In genomic region chr2L:18312309-18312708, dm6 we compare ENCODE assay signal across 4 fruit fly cellular contexts.
A peak's percentile ranks its signal among the peaks of the same experiment; 100 is the strongest.
TF ChIP-seq lines count a peak whose summit lies in the region.

No protein-coding gene starts in this region.

- no peak for TF ChIP-seq CTCF in whole organism, embryonic (GFP tag; optimal IDR thresholded peaks at IDR 0.05; lab: Kevin White, UChicago)

TF ChIP-seq in whole organism, embryonic, 481 proteins besides CTCF, POLR2A, EP300 and RAD21 (continues in another document):
- TF ChIP-seq ac (GFP tag; optimal IDR thresholded peaks at IDR 0.05; lab: Kevin White, UChicago) = no peak
- TF ChIP-seq cato (GFP tag; optimal IDR thresholded peaks at IDR 0.05; lab: Kevin White, UChicago; ENCODE audit: borderline replicate concordance) = peak; percentile 39
- no peak for TF ChIP-seq Gsc (GFP tag; IDR thresholded peaks at IDR 0.05; lab: Robert Waterston, UW)
- peak; percentile 41 for TF ChIP-seq D19A (tag; optimal IDR thresholded peaks at IDR 0.05; lab: Kevin White, UChicago)
- peak; percentile 44 for TF ChIP-seq tin (GFP tag; optimal IDR thresholded peaks at IDR 0.05; lab: Kevin White, UChicago)
- TF ChIP-seq cg (GFP tag; optimal IDR thresholded peaks at IDR 0.05; lab: Kevin White, UChicago) = no peak
- TF ChIP-seq twi (tag; optimal IDR thresholded peaks at IDR 0.05; lab: Kevin White, UChicago) = peak; percentile 21
- TF ChIP-seq dmrt11E (tag; optimal IDR thresholded peaks at IDR 0.05; lab: Kevin White, UChicago) = peak; percentile 84
- peak; percentile 32 for TF ChIP-seq CG6254 (GFP tag; optimal IDR thresholded peaks at IDR 0.05; lab: Kevin White, UChicago)
- peak; percentile 22 for TF ChIP-seq NC2α (GFP tag; optimal IDR thresholded peaks at IDR 0.05; lab: Kevin White, UChicago)
- TF ChIP-seq seq (GFP tag; IDR thresholded peaks at IDR 0.05; lab: Robert Waterston, UW) = no peak
- peak; percentile 70 for TF ChIP-seq CoRest (tag; optimal IDR thresholded peaks at IDR 0.05; lab: Kevin White, UChicago)
- TF ChIP-seq CG4424 (GFP tag; optimal IDR thresholded peaks at IDR 0.05; lab: Kevin White, UChicago) = peak; percentile 64
- TF ChIP-seq CG8478 (optimal IDR thresholded peaks at IDR 0.05; lab: Kevin White, UChicago) = no peak
- no peak for TF ChIP-seq Sin3A (optimal IDR thresholded peaks at IDR 0.05; lab: Kevin White, UChicago)
- no peak for TF ChIP-seq CG6654 (GFP tag; optimal IDR thresholded peaks at IDR 0.05; lab: Kevin White, UChicago)
- peak; percentile 54 for TF ChIP-seq tap (tag; optimal IDR thresholded peaks at IDR 0.05; lab: Kevin White, UChicago)
- TF ChIP-seq CG13424 (tag; optimal IDR thresholded peaks at IDR 0.05; lab: Kevin White, UChicago) = peak; percentile 49
- peak; percentile 81 for TF ChIP-seq CG2712 (tag; optimal IDR thresholded peaks at IDR 0.05; lab: Kevin White, UChicago)
- TF ChIP-seq Sox102F (GFP tag; optimal IDR thresholded peaks at IDR 0.05; lab: Kevin White, UChicago) = peak; percentile 70
- TF ChIP-seq Hr3 (GFP tag; optimal IDR thresholded peaks at IDR 0.05; lab: Kevin White, UChicago) = peak; percentile 20
- TF ChIP-seq CG7928 (GFP tag; optimal IDR thresholded peaks at IDR 0.05; lab: Kevin White, UChicago) = no peak
- peak; percentile 62 for TF ChIP-seq CG2678 (tag; optimal IDR thresholded peaks at IDR 0.05; lab: Kevin White, UChicago)

TF ChIP-seq in whole organism, prepupa, 60 proteins besides CTCF, POLR2A, EP300 and RAD21 (continues in another document):
- peak; percentile 84 for TF ChIP-seq CG34406 (GFP tag; optimal IDR thresholded peaks at IDR 0.05; lab: Kevin White, UChicago)
- TF ChIP-seq CG1621 (tag; optimal IDR thresholded peaks at IDR 0.05; lab: Kevin White, UChicago) = peak; percentile 75
- peak; percentile 67 for TF ChIP-seq CG16779 (tag; optimal IDR thresholded peaks at IDR 0.05; lab: Kevin White, UChicago)
- TF ChIP-seq Sox102F (GFP tag; optimal IDR thresholded peaks at IDR 0.05; lab: Kevin White, UChicago) = peak; percentile 92
- TF ChIP-seq Hr39 (GFP tag; optimal IDR thresholded peaks at IDR 0.05; lab: Kevin White, UChicago) = peak; percentile 93
- peak; percentile 92 for TF ChIP-seq Ets96B (tag; optimal IDR thresholded peaks at IDR 0.05; lab: Kevin White, UChicago)
- peak; percentile 89 for TF ChIP-seq CG6792 (GFP tag; optimal IDR thresholded peaks at IDR 0.05; lab: Kevin White, UChicago)
- TF ChIP-seq Eip93F (GFP tag; optimal IDR thresholded peaks at IDR 0.05; lab: Kevin White, UChicago) = peak; percentile 39
- peak; percentile 88 for TF ChIP-seq pdm3 (GFP tag; optimal IDR thresholded peaks at IDR 0.05; lab: Kevin White, UChicago)
- peak; percentile 75 for TF ChIP-seq CG6163 (GFP tag; IDR thresholded peaks at IDR 0.05; lab: Robert Waterston, UW)
- TF ChIP-seq Lpt (GFP tag; optimal IDR thresholded peaks at IDR 0.05; lab: Kevin White, UChicago) = peak; percentile 33
- peak; percentile 75 for TF ChIP-seq CG8119 (GFP tag; IDR thresholded peaks at IDR 0.05; lab: Robert Waterston, UW)
- TF ChIP-seq Eip78C (GFP tag; lab: Kevin White, UChicago) = peak; percentile 97
- peak; percentile 81 for TF ChIP-seq CG32006 (GFP tag; optimal IDR thresholded peaks at IDR 0.05; lab: Kevin White, UChicago)
- TF ChIP-seq CG11294 (GFP tag; IDR thresholded peaks at IDR 0.05; lab: Robert Waterston, UW) = no peak
- TF ChIP-seq Ets21C (GFP tag; optimal IDR thresholded peaks at IDR 0.05; lab: Kevin White, UChicago) = peak; percentile 90
- peak; percentile 78 for TF ChIP-seq CG4318 (GFP tag; optimal IDR thresholded peaks at IDR 0.05; lab: Kevin White, UChicago)
- peak; percentile 67 for TF ChIP-seq CG6276 (GFP tag; optimal IDR thresholded peaks at IDR 0.05; lab: Kevin White, UChicago)
- TF ChIP-seq CG6854 (GFP tag; optimal IDR thresholded peaks at IDR 0.05; lab: Kevin White, UChicago) = peak; percentile 84
- TF ChIP-seq vri (GFP tag; optimal IDR thresholded peaks at IDR 0.05; lab: Kevin White, UChicago) = peak; percentile 88
- TF ChIP-seq fkh (GFP tag; optimal IDR thresholded peaks at IDR 0.05; lab: Kevin White, UChicago) = no peak
- TF ChIP-seq spab (GFP tag; optimal IDR thresholded peaks at IDR 0.05; lab: Kevin White, UChicago) = peak; percentile 89
- TF ChIP-seq net (GFP tag; optimal IDR thresholded peaks at IDR 0.05; lab: Kevin White, UChicago) = peak; percentile 81
- TF ChIP-seq dsx (GFP tag; optimal IDR thresholded peaks at IDR 0.05; lab: Kevin White, UChicago; ENCODE audit: poor library complexity, severe bottlenecking) = peak; percentile 78

TF ChIP-seq in whole organism, pupa, 21 proteins besides CTCF, POLR2A, EP300 and RAD21:
- TF ChIP-seq CG8301 (tag; optimal IDR thresholded peaks at IDR 0.05; lab: Kevin White, UChicago) = peak; percentile 80
- peak; percentile 51 for TF ChIP-seq CG13204 (GFP tag; optimal IDR thresholded peaks at IDR 0.05; lab: Kevin White, UChicago)
- TF ChIP-seq rn (GFP tag; IDR thresholded peaks at IDR 0.05; lab: Robert Waterston, UW) = peak; percentile 30; the same call in 1 of the 2 replicates
- peak; percentile 72 for TF ChIP-seq D1 (tag; optimal IDR thresholded peaks at IDR 0.05; lab: Kevin White, UChicago)
- no peak for TF ChIP-seq CG10348 (GFP tag; IDR thresholded peaks at IDR 0.05; lab: Robert Waterston, UW)
- TF ChIP-seq Ets98B (GFP tag; IDR thresholded peaks at IDR 0.05; lab: Robert Waterston, UW) = no peak
- TF ChIP-seq CG9948 (tag; optimal IDR thresholded peaks at IDR 0.05; lab: Kevin White, UChicago) = peak; percentile 96
- peak; percentile 91 for TF ChIP-seq CG15710 (tag; optimal IDR thresholded peaks at IDR 0.05; lab: Kevin White, UChicago)
- peak; percentile 73 for TF ChIP-seq gl (tag; optimal IDR thresholded peaks at IDR 0.05; lab: Kevin White, UChicago)
- peak; percentile 41; the same call in 2 of the 3 replicates for TF ChIP-seq fd96Ca (GFP tag; IDR thresholded peaks at IDR 0.05; lab: Robert Waterston, UW)
- 0 out of 2 replicates have a peak, but pooled peaks have one; percentile 60 for TF ChIP-seq CG32121 (GFP tag; IDR thresholded peaks at IDR 0.05; lab: Robert Waterston, UW)
- peak; percentile 90 for TF ChIP-seq CG34367 (tag; optimal IDR thresholded peaks at IDR 0.05; lab: Kevin White, UChicago)
- TF ChIP-seq Pif1B (GFP tag; optimal IDR thresholded peaks at IDR 0.05; lab: Kevin White, UChicago) = peak; percentile 81
- peak; percentile 94 for TF ChIP-seq CG17806 (tag; optimal IDR thresholded peaks at IDR 0.05; lab: Kevin White, UChicago)
- TF ChIP-seq CG8159 (tag; optimal IDR thresholded peaks at IDR 0.05; lab: Kevin White, UChicago) = peak; percentile 94
- peak; percentile 27; the same call in 1 of the 2 replicates for TF ChIP-seq CG12605 (GFP tag; IDR thresholded peaks at IDR 0.05; lab: Robert Waterston, UW)
- TF ChIP-seq Pif1A (GFP tag; optimal IDR thresholded peaks at IDR 0.05; lab: Kevin White, UChicago) = peak; percentile 83
- peak; percentile 35; the same call in 1 of the 3 replicates for TF ChIP-seq CG4496 (GFP tag; IDR thresholded peaks at IDR 0.05; lab: Robert Waterston, UW)
- TF ChIP-seq EcR (GFP tag; optimal IDR thresholded peaks at IDR 0.05; lab: Kevin White, UChicago) = no peak
- TF ChIP-seq CG14655 (GFP tag; optimal IDR thresholded peaks at IDR 0.05; lab: Kevin White, UChicago) = peak; percentile 92
- TF ChIP-seq Snoo (tag; optimal IDR thresholded peaks at IDR 0.05; lab: Kevin White, UChicago) = peak; percentile 86

TF ChIP-seq in whole organism, wandering third instar larva, 38 proteins besides CTCF, POLR2A, EP300 and RAD21 (continues in another document):
- peak; percentile 60 for TF ChIP-seq tai (GFP tag; optimal IDR thresholded peaks at IDR 0.05; lab: Kevin White, UChicago)
- peak; percentile 90 for TF ChIP-seq h (GFP tag; optimal IDR thresholded peaks at IDR 0.05; lab: Kevin White, UChicago)
- peak in 1 of 2 experiments; percentile 29 for TF ChIP-seq dl (GFP tag; optimal IDR thresholded peaks at IDR 0.05; lab: Kevin White, UChicago; ENCODE audit: insufficient read depth in 1 of 2, partially characterized antibody in 2 of 2)
- TF ChIP-seq woc (GFP tag; optimal IDR thresholded peaks at IDR 0.05; lab: Kevin White, UChicago) = peak; percentile 88
- no peak for TF ChIP-seq sv (GFP tag; optimal IDR thresholded peaks at IDR 0.05; lab: Kevin White, UChicago)
- peak; percentile 72 for TF ChIP-seq sage (GFP tag; optimal IDR thresholded peaks at IDR 0.05; lab: Kevin White, UChicago)
- no peak for TF ChIP-seq Vsx2 (GFP tag; optimal IDR thresholded peaks at IDR 0.05; lab: Kevin White, UChicago; ENCODE audit: partially characterized antibody)
- peak; percentile 61 for TF ChIP-seq Hnf4 (GFP tag; optimal IDR thresholded peaks at IDR 0.05; lab: Kevin White, UChicago)
- TF ChIP-seq Jra (GFP tag; optimal IDR thresholded peaks at IDR 0.05; lab: Kevin White, UChicago) = peak; percentile 24
- peak; percentile 92 for TF ChIP-seq Sp1 (GFP tag; optimal IDR thresholded peaks at IDR 0.05; lab: Kevin White, UChicago)
- no peak for TF ChIP-seq Abd-B (GFP tag; optimal IDR thresholded peaks at IDR 0.05; lab: Kevin White, UChicago)
- peak; percentile 90 for TF ChIP-seq br (GFP tag; optimal IDR thresholded peaks at IDR 0.05; lab: Kevin White, UChicago)
- TF ChIP-seq CG9705 (GFP tag; optimal IDR thresholded peaks at IDR 0.05; lab: Kevin White, UChicago) = peak; percentile 71
- TF ChIP-seq brk (GFP tag; optimal IDR thresholded peaks at IDR 0.05; lab: Kevin White, UChicago) = peak; percentile 61
- peak; percentile 85 for TF ChIP-seq rgr (GFP tag; optimal IDR thresholded peaks at IDR 0.05; lab: Kevin White, UChicago)
- TF ChIP-seq Rel (GFP tag; optimal IDR thresholded peaks at IDR 0.05; lab: Kevin White, UChicago) = no peak
- TF ChIP-seq Rel (tag; optimal IDR thresholded peaks at IDR 0.05; lab: Kevin White, UChicago) = peak; percentile 27
- TF ChIP-seq HLH106 (tag; optimal IDR thresholded peaks at IDR 0.05; lab: Kevin White, UChicago) = peak; percentile 92
- peak; percentile 5 for TF ChIP-seq Mio (GFP tag; optimal IDR thresholded peaks at IDR 0.05; lab: Kevin White, UChicago)
- TF ChIP-seq lola (GFP tag; optimal IDR thresholded peaks at IDR 0.05; lab: Kevin White, UChicago) = no peak
- TF ChIP-seq dsf (GFP tag; optimal IDR thresholded peaks at IDR 0.05; lab: Kevin White, UChicago; ENCODE audit: borderline replicate concordance) = peak; percentile 52
- peak in 1 of 2 experiments; percentile 89 for TF ChIP-seq foxo (GFP tag; optimal IDR thresholded peaks at IDR 0.05; lab: Kevin White, UChicago)
- peak; percentile 86 for TF ChIP-seq OdsH (GFP tag; optimal IDR thresholded peaks at IDR 0.05; lab: Kevin White, UChicago)
- TF ChIP-seq psq (GFP tag; optimal IDR thresholded peaks at IDR 0.05; lab: Kevin White, UChicago) = peak; percentile 83
- TF ChIP-seq CG32264 (GFP tag; optimal IDR thresholded peaks at IDR 0.05; lab: Kevin White, UChicago) = peak; percentile 67
- peak; percentile 91 for TF ChIP-seq fru (GFP tag; optimal IDR thresholded peaks at IDR 0.05; lab: Kevin White, UChicago)
- TF ChIP-seq ey (GFP tag; optimal IDR thresholded peaks at IDR 0.05; lab: Kevin White, UChicago) = peak; percentile 89
- peak; percentile 85 for TF ChIP-seq dmrt93B (GFP tag; optimal IDR thresholded peaks at IDR 0.05; lab: Kevin White, UChicago)
- TF ChIP-seq N (GFP tag; optimal IDR thresholded peaks at IDR 0.05; lab: Kevin White, UChicago) = no peak
- no peak for TF ChIP-seq usp (GFP tag; optimal IDR thresholded peaks at IDR 0.05; lab: Kevin White, UChicago)

Comparison
In these comparisons a context has a peak if more than half of its experiments do, and no peak if none do; other contexts are left out.
1. Of the 7 proteins assayed by ChIP-seq in both whole organism, embryonic and whole organism, prepupa: peak only in whole organism, embryonic: none; only in whole organism, prepupa: CG16779, CG6854, Gug, Hr39 and Lpt; in both: Blimp-1 and Sox102F; in neither: 0.